Fruit fly (Drosophila melanogaster) whole organism, embryonic: Measurements from ENCODE around the gene Rai1.

ENCODE experiments used
- Antp ChIP-seq: fragments of 200-800 bp; sonication (Bioruptor generic); optimal IDR thresholded peaks from 3 replicates; lab custom pipeline; 2016; ENCODE audit warnings: missing biosample characterization, missing genetic modification characterization
- Awh ChIP-seq: fragments of 200-800 bp; sonication (Bioruptor generic); IDR thresholded peaks from 2 replicates; pipeline ENCODE4, ENCODE4 v1.3.6; 2022; ENCODE audit warnings: missing biosample characterization, missing genetic modification characterization
- B-H2 ChIP-seq: fragments of 200-800 bp; sonication (Bioruptor generic); optimal IDR thresholded peaks from 2 replicates; lab custom pipeline; 2018; ENCODE audit warnings: missing biosample characterization, mild to moderate bottlenecking, missing genetic modification characterization
- CG10366 ChIP-seq: fragments of 200-800 bp; sonication (Bioruptor generic); IDR thresholded peaks from 2 replicates; pipeline ENCODE4 v1.3.6; 2022; ENCODE audit warnings: missing biosample characterization, missing genetic modification characterization
- CG11560 ChIP-seq: fragments of 200-800 bp; sonication (Bioruptor generic); IDR thresholded peaks from 3 replicates; pipeline ENCODE4 v1.3.6; 2022; ENCODE audit warnings: missing biosample characterization, missing genetic modification characterization
- CG12236 ChIP-seq: fragments of 200-800 bp; sonication (Bioruptor generic); optimal IDR thresholded peaks from 2 replicates; lab custom pipeline; 2016; ENCODE audit warnings: missing biosample characterization, missing genetic modification characterization
- CG1233 ChIP-seq: fragments of 200-800 bp; sonication (Bioruptor generic); optimal IDR thresholded peaks from 4 replicates; lab custom pipeline; 2018; ENCODE audit warnings: missing biosample characterization, mild to moderate bottlenecking, missing genetic modification characterization
- CG12942 ChIP-seq: fragments of 200-800 bp; sonication (Bioruptor generic); optimal IDR thresholded peaks from 3 replicates; lab custom pipeline; 2016; ENCODE audit warnings: missing biosample characterization, missing genetic modification characterization
- CG13624 ChIP-seq: fragments of 200-800 bp; sonication (Bioruptor generic); optimal IDR thresholded peaks from 2 replicates; lab custom pipeline; 2016; ENCODE audit warnings: missing biosample characterization, missing genetic modification characterization
- CG13894 ChIP-seq: fragments of 200-800 bp; sonication (Bioruptor generic); optimal IDR thresholded peaks from 3 replicates; lab custom pipeline; 2018; ENCODE audit warnings: missing biosample characterization, mild to moderate bottlenecking, missing genetic modification characterization, moderate library complexity
- CG15073 ChIP-seq: fragments of 200-800 bp; sonication (Bioruptor generic); optimal IDR thresholded peaks from 2 replicates; lab custom pipeline; 2016; ENCODE audit warnings: missing biosample characterization, missing genetic modification characterization
- CG15479 ChIP-seq: fragments of 200-800 bp; sonication (Bioruptor generic); optimal IDR thresholded peaks from 3 replicates; lab custom pipeline; 2019; ENCODE audit warnings: missing biosample characterization, mild to moderate bottlenecking, missing genetic modification characterization, moderate library complexity
- CG17612 ChIP-seq: fragments of 200-800 bp; sonication (Bioruptor generic); IDR thresholded peaks from 2 replicates; pipeline ENCODE4 v1.3.6; 2022; ENCODE audit warnings: missing biosample characterization, missing genetic modification characterization
- CG18262 ChIP-seq: fragments of 200-800 bp; optimal IDR thresholded peaks from 3 replicates; lab custom pipeline; 2019; ENCODE audit warnings: missing biosample characterization, mild to moderate bottlenecking, missing genetic modification characterization, moderate library complexity
- CG2116 ChIP-seq: fragments of 200-800 bp; sonication (Bioruptor generic); optimal IDR thresholded peaks from 3 replicates; lab custom pipeline; 2018; ENCODE audit warnings: missing biosample characterization, mild to moderate bottlenecking, missing genetic modification characterization
- CG2120 ChIP-seq: fragments of 200-800 bp; sonication (Bioruptor generic); optimal IDR thresholded peaks from 3 replicates; lab custom pipeline; 2016; ENCODE audit warnings: missing biosample characterization, missing genetic modification characterization
- CG3281 ChIP-seq: fragments of 200-800 bp; sonication (Bioruptor generic); optimal IDR thresholded peaks from 3 replicates; lab custom pipeline; 2017; ENCODE audit warnings: missing biosample characterization, mild to moderate bottlenecking, missing genetic modification characterization
- CG34376 ChIP-seq: fragments of 200-800 bp; sonication (Bioruptor generic); optimal IDR thresholded peaks from 2 replicates; lab custom pipeline; 2018; ENCODE audit warnings: missing biosample characterization, mild to moderate bottlenecking, missing genetic modification characterization
- CG43689 ChIP-seq: fragments of 200-800 bp; sonication (Bioruptor generic); IDR thresholded peaks from 2 replicates; pipeline ENCODE4 v1.3.6; 2022; ENCODE audit warnings: missing biosample characterization, missing genetic modification characterization
- CG6175 ChIP-seq: fragments of 200-800 bp; sonication (Bioruptor generic); IDR thresholded peaks from 3 replicates; pipeline ENCODE4 v1.3.6; 2022; ENCODE audit warnings: missing biosample characterization, missing genetic modification characterization
- CG7357 ChIP-seq: fragments of 200-800 bp; sonication (Bioruptor generic); IDR thresholded peaks from 3 replicates; pipeline ENCODE4 v1.3.6; 2022; ENCODE audit warnings: missing biosample characterization, missing genetic modification characterization
- CG9215 ChIP-seq: fragments of 200-800 bp; sonication (Bioruptor generic); IDR thresholded peaks from 2 replicates; pipeline ENCODE4 v1.3.6; 2022; ENCODE audit warnings: missing biosample characterization, missing genetic modification characterization
- CG9437 ChIP-seq: fragments of 200-800 bp; sonication (Bioruptor generic); optimal IDR thresholded peaks from 2 replicates; lab custom pipeline; 2018; ENCODE audit warnings: missing biosample characterization, mild to moderate bottlenecking, missing genetic modification characterization
- CG9932 ChIP-seq: fragments of 200-800 bp; sonication (Bioruptor generic); IDR thresholded peaks from 2 replicates; pipeline ENCODE4 v1.3.6; 2022; ENCODE audit warnings: missing biosample characterization, missing genetic modification characterization
- Chrac-16 ChIP-seq: fragments of 200-800 bp; sonication (Bioruptor generic); optimal IDR thresholded peaks from 3 replicates; lab custom pipeline; 2016; ENCODE audit warnings: missing biosample characterization, missing genetic modification characterization
- Dll ChIP-seq: fragments of 200-800 bp; sonication (Bioruptor generic); IDR thresholded peaks from 4 replicates; pipeline ENCODE4 v1.3.6; 2022; ENCODE audit warnings: missing biosample characterization, missing genetic modification characterization; ENCODE audit not compliant: partially characterized antibody
- Doc2 ChIP-seq: fragments of 200-800 bp; sonication (Bioruptor generic); IDR thresholded peaks from 2 replicates; pipeline ENCODE4 v1.3.6; 2022; ENCODE audit warnings: missing biosample characterization, missing genetic modification characterization
- ERR ChIP-seq: fragments of 200-800 bp; sonication (Bioruptor generic); optimal IDR thresholded peaks from 2 replicates; lab custom pipeline; 2016; ENCODE audit warnings: missing biosample characterization, missing genetic modification characterization
- Ets65A ChIP-seq: fragments of 200-800 bp; sonication (Bioruptor generic); peaks from one replicate; lab custom pipeline; 2016; ENCODE audit warnings: missing biosample characterization, missing genetic modification characterization
- Fer1 ChIP-seq: fragments of 200-800 bp; sonication (Bioruptor generic); optimal IDR thresholded peaks from 2 replicates; lab custom pipeline; 2017; ENCODE audit warnings: missing biosample characterization, mild to moderate bottlenecking, missing genetic modification characterization
- HHEX ChIP-seq: fragments of 200-800 bp; sonication (Bioruptor generic); optimal IDR thresholded peaks from 3 replicates; lab custom pipeline; 2017; ENCODE audit warnings: missing biosample characterization, mild to moderate bottlenecking, missing genetic modification characterization, missing genetic modification reagents
- HLH54F ChIP-seq: fragments of 200-800 bp; sonication (Bioruptor generic); optimal IDR thresholded peaks from 3 replicates; lab custom pipeline; 2016; ENCODE audit warnings: missing biosample characterization, missing genetic modification characterization
- Rfx ChIP-seq: fragments of 200-800 bp; sonication (Bioruptor generic); IDR thresholded peaks from 2 replicates; pipeline ENCODE4 v1.3.6; 2022; ENCODE audit warnings: missing biosample characterization, missing genetic modification characterization
- Side ChIP-seq: fragments of 200-800 bp; sonication (Bioruptor generic); optimal IDR thresholded peaks from 2 replicates; lab custom pipeline; 2016; ENCODE audit warnings: missing biosample characterization, missing genetic modification characterization
- Trl ChIP-seq, 3 experiments: fragments of >200 bp in 2 of 3; fragments of 200-800 bp in 1 of 3; sonication (Bioruptor generic) in 1 of 3; optimal IDR thresholded peaks; 2 replicates in 1 of 3; 3 replicates in 2 of 3; lab custom pipeline; 2016 to 2017; ENCODE audit warnings: missing biosample characterization in 1 of 3, missing genetic modification characterization in 1 of 3
- Xrp1 ChIP-seq: fragments of 200-800 bp; sonication (Bioruptor generic); IDR thresholded peaks from 2 replicates; pipeline ENCODE4 v1.3.6; 2022; ENCODE audit warnings: missing biosample characterization, missing genetic modification characterization
- al ChIP-seq: fragments of 200-800 bp; sonication (Bioruptor generic); IDR thresholded peaks from 2 replicates; pipeline ENCODE4 v1.3.6; 2022; ENCODE audit warnings: missing biosample characterization, missing genetic modification characterization
- cg ChIP-seq: fragments of 200-800 bp; sonication (Bioruptor generic); optimal IDR thresholded peaks from 3 replicates; lab custom pipeline; 2019; ENCODE audit warnings: missing biosample characterization, mild to moderate bottlenecking, missing genetic modification characterization, moderate library complexity
- corto ChIP-seq: fragments of 200-800 bp; sonication (Bioruptor generic); optimal IDR thresholded peaks from 2 replicates; lab custom pipeline; 2016; ENCODE audit warnings: missing biosample characterization, mild to moderate bottlenecking, missing genetic modification characterization, moderate library complexity
- dati ChIP-seq: fragments of 200-800 bp; sonication (Bioruptor generic); IDR thresholded peaks from 2 replicates; pipeline ENCODE4 v1.3.6; 2022; ENCODE audit warnings: missing biosample characterization, missing genetic modification characterization
- fd64A ChIP-seq: fragments of 200-800 bp; sonication (Bioruptor generic); optimal IDR thresholded peaks from 3 replicates; lab custom pipeline; 2018; ENCODE audit warnings: missing biosample characterization, mild to moderate bottlenecking, missing genetic modification characterization
- gfzf ChIP-seq: fragments of 200-800 bp; sonication (Bioruptor generic); optimal IDR thresholded peaks from 2 replicates; lab custom pipeline; 2016; ENCODE audit warnings: missing biosample characterization, mild to moderate bottlenecking, missing genetic modification characterization, moderate library complexity
- kah ChIP-seq: fragments of 200-800 bp; sonication (Bioruptor generic); optimal IDR thresholded peaks from 2 replicates; lab custom pipeline; 2018; ENCODE audit warnings: missing biosample characterization, mild to moderate bottlenecking, missing genetic modification characterization
- kay ChIP-seq: fragments of 200-800 bp; sonication (Bioruptor generic); optimal IDR thresholded peaks from 2 replicates; lab custom pipeline; 2016; ENCODE audit warnings: missing biosample characterization, missing genetic modification characterization
- ken ChIP-seq: fragments of 200-800 bp; sonication (Bioruptor generic); IDR thresholded peaks from 3 replicates; pipeline ENCODE4 v1.3.6; 2022; ENCODE audit warnings: missing biosample characterization, missing genetic modification characterization
- luna ChIP-seq: fragments of 200-800 bp; sonication (Bioruptor generic); optimal IDR thresholded peaks from 2 replicates; lab custom pipeline; 2016; ENCODE audit warnings: missing biosample characterization, missing genetic modification characterization
- oc ChIP-seq: fragments of 200-800 bp; sonication (Bioruptor generic); optimal IDR thresholded peaks from 2 replicates; lab custom pipeline; 2018; ENCODE audit warnings: missing biosample characterization, mild to moderate bottlenecking, missing genetic modification characterization, moderate library complexity
- ro ChIP-seq: fragments of 200-800 bp; sonication (Bioruptor generic); IDR thresholded peaks from 2 replicates; pipeline ENCODE4 v1.3.6; 2022; ENCODE audit warnings: missing biosample characterization, missing genetic modification characterization
- so ChIP-seq: fragments of 200-800 bp; sonication (Bioruptor generic); IDR thresholded peaks from 3 replicates; pipeline ENCODE4 v1.3.6; 2022; ENCODE audit warnings: missing biosample characterization, missing genetic modification characterization
- vfl ChIP-seq: fragments of 200-800 bp; sonication (Bioruptor generic); optimal IDR thresholded peaks from 2 replicates; lab custom pipeline; 2016; ENCODE audit warnings: missing biosample characterization, missing genetic modification characterization
- wor ChIP-seq: fragments of 200-800 bp; sonication (Bioruptor generic); IDR thresholded peaks from 2 replicates; pipeline ENCODE4 v1.3.6; 2022; ENCODE audit warnings: missing biosample characterization, missing genetic modification characterization
- z ChIP-seq: fragments of 200-800 bp; sonication (Bioruptor generic); IDR thresholded peaks from 3 replicates; pipeline ENCODE4 v1.3.6; 2022; ENCODE audit warnings: missing biosample characterization, missing genetic modification characterization

Rai1 gene

dm6 chrX:16836091-16836799, 33.1 kb upstream of the Rai1 start (continued):
- TF ChIP-seq HHEX (no peak), Dll (GFP tag; lab: Robert Waterston, UW) (no peak), corto (GFP tag; lab: Kevin White, UChicago) (no peak), CG15479 (peak; percentile 15), dati (no peak), CG7357 (GFP tag; lab: Robert Waterston, UW) (no peak), Awh (GFP tag; lab: Robert Waterston, UW) (no peak), HLH54F (GFP tag; lab: Kevin White, UChicago) (no peak), CG3281 (GFP tag; lab: Kevin White, UChicago) (peak; percentile 8), kay (no peak), CG2116 (no peak), vfl (GFP tag; lab: Kevin White, UChicago) (no peak), CG9215 (GFP tag; lab: Robert Waterston, UW) (no peak), fd64A (no peak), Xrp1 (no peak), oc (tag; lab: Kevin White, UChicago) (no peak), cg (peak; percentile 8), ken (GFP tag; lab: Robert Waterston, UW) (no peak), Fer1 (GFP tag; lab: Kevin White, UChicago) (no peak), CG12236 (GFP tag; lab: Kevin White, UChicago) (no peak), CG9437 (no peak), CG9932 (GFP tag; lab: Robert Waterston, UW) (no peak), CG43689 (GFP tag; lab: Robert Waterston, UW) (no peak), so (GFP tag; lab: Robert Waterston, UW) (0 out of 3 replicates have a peak, but pooled peaks have one; percentile 43), gfzf (GFP tag; lab: Kevin White, UChicago) (no peak), CG13624 (GFP tag; lab: Kevin White, UChicago) (no peak), CG13894 (tag; lab: Kevin White, UChicago) (no peak), Doc2 (GFP tag; lab: Robert Waterston, UW) (no peak), Ets65A (no peak), CG15073 (no peak), Rfx (no peak), luna (GFP tag; lab: Kevin White, UChicago) (no peak), CG6175 (GFP tag; lab: Robert Waterston, UW) (no peak), kah (GFP tag; lab: Kevin White, UChicago) (no peak), al (GFP tag; lab: Robert Waterston, UW) (no peak), z (GFP tag; lab: Robert Waterston, UW) (no peak), ERR (no peak), CG18262 (tag; lab: Kevin White, UChicago) (no peak), Antp (GFP tag; lab: Kevin White, UChicago) (no peak), B-H2 (GFP tag; lab: Kevin White, UChicago) (no peak), CG1233 (GFP tag; lab: Kevin White, UChicago) (no peak), CG34376 (peak; percentile 45), Chrac-16 (no peak), CG2120 (GFP tag; lab: Kevin White, UChicago) (no peak), Side (GFP tag; lab: Kevin White, UChicago) (no peak), CG17612 (GFP tag; lab: Robert Waterston, UW) (no peak), CG11560 (tag; lab: Robert Waterston, UW) (no peak), ro (GFP tag; lab: Robert Waterston, UW) (no peak), CG10366 (GFP tag; lab: Robert Waterston, UW) (no peak), CG12942 (no peak), wor (GFP tag; lab: Robert Waterston, UW) (no peak), Trl (optimal IDR thresholded peaks at IDR 0.05; lab: Kevin White, UChicago) (peak; percentile 52 to 64), Trl (GFP tag; optimal IDR thresholded peaks at IDR 0.05; lab: Kevin White, UChicago) (no peak)
